Fruit fly (Drosophila melanogaster): ENCODE results near the gene CG13692.

The CG13692 gene

DNA sequence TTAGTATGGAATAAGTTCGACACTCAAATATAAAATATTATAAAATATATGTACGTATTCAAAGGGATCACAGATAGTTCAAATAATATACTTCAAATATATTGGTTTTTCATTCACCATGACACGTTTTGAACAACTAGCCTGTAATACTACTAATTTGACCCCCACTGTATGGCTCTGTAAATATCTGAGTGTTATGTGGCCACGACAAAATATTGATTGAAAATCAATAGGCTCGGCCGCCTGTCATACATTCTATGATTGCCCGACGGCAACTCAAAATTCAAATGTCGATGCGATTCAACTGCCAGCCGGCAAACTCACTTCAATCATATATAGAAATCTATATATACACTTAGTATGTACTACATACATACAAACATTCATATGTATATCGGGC, 48.3 kb downstream of the CG13692 start (continued):
- TF ChIP-seq Nf-YC (tag; optimal IDR thresholded peaks at IDR 0.05) = no peak
- no peak for TF ChIP-seq CG33213 (GFP tag; optimal IDR thresholded peaks at IDR 0.05)
- no peak for TF ChIP-seq CG12155 (GFP tag; optimal IDR thresholded peaks at IDR 0.05)
- peak; percentile 38 for TF ChIP-seq CG15073 (GFP tag; optimal IDR thresholded peaks at IDR 0.05)
- TF ChIP-seq Rfx (GFP tag; IDR thresholded peaks at IDR 0.05) = 0 out of 2 replicates have a peak, but pooled peaks have one; percentile 4
- TF ChIP-seq Opbp (GFP tag; IDR thresholded peaks at IDR 0.05; ENCODE audit: partially characterized antibody) = no peak
- TF ChIP-seq HLH4C (GFP tag; IDR thresholded peaks at IDR 0.05; ENCODE audit: partially characterized antibody) = no peak
- no peak for TF ChIP-seq CG1647 (GFP tag; optimal IDR thresholded peaks at IDR 0.05)

- TF ChIP-seq gsb-n (tag; optimal IDR thresholded peaks at IDR 0.05) = peak; percentile 37
- TF ChIP-seq CG14050 (GFP tag; IDR thresholded peaks at IDR 0.05) = peak; percentile 73; the same call in 2 of the 3 replicates
- TF ChIP-seq CG10654 (GFP tag; optimal IDR thresholded peaks at IDR 0.05) = peak; percentile 56
- no peak for TF ChIP-seq CG30020 (tag; optimal IDR thresholded peaks at IDR 0.05)
- TF ChIP-seq tin (GFP tag; optimal IDR thresholded peaks at IDR 0.05) = peak; percentile 49
- TF ChIP-seq CG10462 (GFP tag; optimal IDR thresholded peaks at IDR 0.05) = peak; percentile 12
- peak; percentile 72 for TF ChIP-seq bab2 (GFP tag; optimal IDR thresholded peaks at IDR 0.05)
- peak; percentile 83 for TF ChIP-seq CG13624 (GFP tag; optimal IDR thresholded peaks at IDR 0.05)
- no peak for TF ChIP-seq Sry-β (GFP tag; optimal IDR thresholded peaks at IDR 0.05)
- TF ChIP-seq Atf3 (GFP tag; optimal IDR thresholded peaks at IDR 0.05) = peak; percentile 78
- TF ChIP-seq Awh (GFP tag; IDR thresholded peaks at IDR 0.05) = 0 out of 2 replicates have a peak, but pooled peaks have one; percentile 36
- no peak for TF ChIP-seq Neu2 (GFP tag; optimal IDR thresholded peaks at IDR 0.05; ENCODE audit: borderline replicate concordance)
- no peak for TF ChIP-seq Hr78 (GFP tag; optimal IDR thresholded peaks at IDR 0.05)
- no peak for TF ChIP-seq ftz-f1 (GFP tag; optimal IDR thresholded peaks at IDR 0.05)
- TF ChIP-seq salm (tag; optimal IDR thresholded peaks at IDR 0.05) = peak; percentile 57
- peak; percentile 79 for TF ChIP-seq lmd (GFP tag; IDR thresholded peaks at IDR 0.05)
- TF ChIP-seq CG1529 (GFP tag; optimal IDR thresholded peaks at IDR 0.05) = no peak
- peak; percentile 61 for TF ChIP-seq CG10979 (tag; optimal IDR thresholded peaks at IDR 0.05)
- peak; percentile 16 for TF ChIP-seq CG17186 (GFP tag; optimal IDR thresholded peaks at IDR 0.05)
- TF ChIP-seq Hr3 (GFP tag; optimal IDR thresholded peaks at IDR 0.05) = peak; percentile 62
- peak; percentile 75 for TF ChIP-seq scrt (GFP tag; optimal IDR thresholded peaks at IDR 0.05)
- TF ChIP-seq CG12659 (GFP tag; optimal IDR thresholded peaks at IDR 0.05) = peak; percentile 60
- peak; percentile 39; the same call in 2 of the 3 replicates for TF ChIP-seq croc (GFP tag; conservative IDR thresholded peaks at IDR 0.05)
- TF ChIP-seq Hr39 (optimal IDR thresholded peaks at IDR 0.05) = no peak
- no peak for TF ChIP-seq CG33557 (GFP tag; optimal IDR thresholded peaks at IDR 0.05)
- peak; percentile 35 for TF ChIP-seq CG3407 (GFP tag; optimal IDR thresholded peaks at IDR 0.05)
- no peak for TF ChIP-seq h (optimal IDR thresholded peaks at IDR 0.05)
- peak; percentile 44 for TF ChIP-seq CG6765 (GFP tag; optimal IDR thresholded peaks at IDR 0.05)
- peak; percentile 69 for TF ChIP-seq caup (GFP tag; optimal IDR thresholded peaks at IDR 0.05; ENCODE audit: severe bottlenecking)
- TF ChIP-seq Fer1 (GFP tag; optimal IDR thresholded peaks at IDR 0.05) = peak; percentile 87
- peak; percentile 18 for TF ChIP-seq zen (tag; optimal IDR thresholded peaks at IDR 0.05)
- no peak for TF ChIP-seq Deaf1 (tag; optimal IDR thresholded peaks at IDR 0.05)
- TF ChIP-seq bsh (GFP tag; optimal IDR thresholded peaks at IDR 0.05) = peak; percentile 54 to 66
- TF ChIP-seq ato (GFP tag; IDR thresholded peaks at IDR 0.05; ENCODE audit: partially characterized antibody) = no peak
- TF ChIP-seq CG8359 (GFP tag; optimal IDR thresholded peaks at IDR 0.05; ENCODE audit: borderline replicate concordance) = peak; percentile 22
- 0 out of 2 replicates have a peak, but pooled peaks have one; percentile 7 for TF ChIP-seq CG10959 (GFP tag; IDR thresholded peaks at IDR 0.05)
- peak; percentile 76 for TF ChIP-seq Gug (GFP tag; IDR thresholded peaks at IDR 0.05)
- no peak for TF ChIP-seq CG11247 (GFP tag; IDR thresholded peaks at IDR 0.05)
- TF ChIP-seq Rx (GFP tag; IDR thresholded peaks at IDR 0.05) = peak; percentile 68
- TF ChIP-seq stwl (tag; optimal IDR thresholded peaks at IDR 0.05) = no peak
- peak; percentile 77 for TF ChIP-seq stc (GFP tag; IDR thresholded peaks at IDR 0.05)
These were observed 48.9 kb downstream of the CG13692 start for dm6 chr2L:470336-470934.

Data from whole organism, embryonic.